Fruit fly (Drosophila melanogaster): ENCODE results near the gene CG13784.

Gene CG13784

DNA sequence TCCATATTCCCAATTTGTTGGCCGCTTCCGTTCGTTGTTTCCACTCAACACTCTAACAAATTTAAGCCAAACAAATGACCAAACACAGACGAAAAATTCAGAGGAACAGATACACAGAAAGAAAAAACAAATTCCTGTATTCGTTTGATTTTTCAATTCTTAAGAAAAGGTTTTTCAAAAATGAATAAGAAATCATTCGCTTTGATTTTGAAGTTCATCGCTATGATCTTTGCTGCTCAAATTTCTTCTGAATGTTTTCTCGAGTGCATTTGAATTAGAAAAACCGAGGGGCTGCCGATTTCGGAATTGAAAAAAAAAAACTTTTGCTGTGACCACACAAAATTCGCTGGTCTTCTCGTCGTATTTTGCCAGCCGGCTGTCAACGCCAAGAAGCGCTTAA, 46.1 kb upstream of the CG13784 start (continued):
- TF ChIP-seq CG12391 (tag; optimal IDR thresholded peaks at IDR 0.05) (peak; percentile 48), CG14667 (GFP tag; IDR thresholded peaks at IDR 0.05) (no peak), CG18764 (GFP tag; optimal IDR thresholded peaks at IDR 0.05) (peak; percentile 21), gsb-n (tag; optimal IDR thresholded peaks at IDR 0.05) (peak; percentile 4), row (GFP tag; IDR thresholded peaks at IDR 0.05) (peak; percentile 66), CG10366 (GFP tag; IDR thresholded peaks at IDR 0.05) (peak; percentile 25; the same call in 1 of the 2 replicates), yki (optimal IDR thresholded peaks at IDR 0.05) (no peak), H15 (GFP tag; IDR thresholded peaks at IDR 0.05) (0 out of 3 replicates have a peak, but pooled peaks have one; percentile 32), CG8388 (GFP tag; optimal IDR thresholded peaks at IDR 0.05) (peak; percentile 57), CG2712 (tag; optimal IDR thresholded peaks at IDR 0.05) (peak; percentile 66), CG17328 (GFP tag; IDR thresholded peaks at IDR 0.05) (peak; percentile 66), CG14710 (tag; optimal IDR thresholded peaks at IDR 0.05) (peak; percentile 31), Lim3 (GFP tag; IDR thresholded peaks at IDR 0.05) (no peak), Oli (tag; optimal IDR thresholded peaks at IDR 0.05) (peak; percentile 35), vvl (GFP tag; IDR thresholded peaks at IDR 0.05) (no peak), CG18262 (tag; optimal IDR thresholded peaks at IDR 0.05) (peak; percentile 49), dpn (GFP tag; optimal IDR thresholded peaks at IDR 0.05) (peak; percentile 16 to 35), CG9215 (GFP tag; IDR thresholded peaks at IDR 0.05) (peak; percentile 34; the same call in 1 of the 2 replicates), CG8924 (tag; optimal IDR thresholded peaks at IDR 0.05) (peak; percentile 9), CG1603 (tag; optimal IDR thresholded peaks at IDR 0.05) (peak; percentile 45), crc (GFP tag; optimal IDR thresholded peaks at IDR 0.05) (no peak), dmrt99B (tag; optimal IDR thresholded peaks at IDR 0.05) (peak; percentile 62), run (tag; optimal IDR thresholded peaks at IDR 0.05) (no peak), slp2 (GFP tag; optimal IDR thresholded peaks at IDR 0.05) (peak; percentile 39), Trl (optimal IDR thresholded peaks at IDR 0.05) (no peak), Trl (GFP tag; optimal IDR thresholded peaks at IDR 0.05) (peak; percentile 16), Mrtf (GFP tag; IDR thresholded peaks at IDR 0.05) (no peak), HLH54F (GFP tag; optimal IDR thresholded peaks at IDR 0.05) (no peak), CG15269 (tag; optimal IDR thresholded peaks at IDR 0.05) (peak; percentile 20), her (GFP tag; optimal IDR thresholded peaks at IDR 0.05) (no peak), vfl (GFP tag; optimal IDR thresholded peaks at IDR 0.05) (no peak), CG17612 (GFP tag; IDR thresholded peaks at IDR 0.05) (no peak), Sox100B (GFP tag; optimal IDR thresholded peaks at IDR 0.05) (peak; percentile 36), CG6689 (GFP tag; IDR thresholded peaks at IDR 0.05) (peak; percentile 41; the same call in 1 of the 2 replicates), CG32772 (GFP tag; IDR thresholded peaks at IDR 0.05) (peak; percentile 35), lilli (GFP tag; optimal IDR thresholded peaks at IDR 0.05) (peak; percentile 19), CG10267 (tag; optimal IDR thresholded peaks at IDR 0.05) (peak; percentile 48), ci (GFP tag; IDR thresholded peaks at IDR 0.05) (peak; percentile 75; the same call in 2 of the 3 replicates), CG7556 (GFP tag; optimal IDR thresholded peaks at IDR 0.05) (peak; percentile 17), MESR4 (GFP tag; optimal IDR thresholded peaks at IDR 0.05) (no peak), CG17359 (tag; optimal IDR thresholded peaks at IDR 0.05) (peak; percentile 46), gcm (GFP tag; optimal IDR thresholded peaks at IDR 0.05) (peak; percentile 7), CG7786 (GFP tag; optimal IDR thresholded peaks at IDR 0.05) (peak; percentile 18), lab (GFP tag; optimal IDR thresholded peaks at IDR 0.05) (peak; percentile 31), lola (GFP tag; optimal IDR thresholded peaks at IDR 0.05) (peak in 1 of 3 experiments; percentile 7), az2 (GFP tag; optimal IDR thresholded peaks at IDR 0.05) (peak; percentile 47), sc (optimal IDR thresholded peaks at IDR 0.05) (no peak), sc (GFP tag; optimal IDR thresholded peaks at IDR 0.05) (no peak), HLH3B (GFP tag; IDR thresholded peaks at IDR 0.05) (peak; percentile 44; the same call in 1 of the 2 replicates), CG11085 (GFP tag; IDR thresholded peaks at IDR 0.05) (no peak), nerfin-1 (tag; optimal IDR thresholded peaks at IDR 0.05) (peak; percentile 5), CG10431 (GFP tag; optimal IDR thresholded peaks at IDR 0.05) (no peak)

Measured in whole organism, embryonic.